Fruit fly (Drosophila melanogaster) whole organism, wandering third instar larva: ENCODE data around the gene CG11698.

Experiments used
- HLH106 ChIP-seq: fragments of 200-800 bp; optimal IDR thresholded peaks from 3 replicates; lab custom pipeline; 2019; ENCODE audit warnings: missing biosample characterization, mild to moderate bottlenecking, missing genetic modification characterization, moderate library complexity
- Hr83 ChIP-seq: fragments of 200-300 bp; sonication (Bioruptor generic); optimal IDR thresholded peaks from 2 replicates; lab custom pipeline; 2016; ENCODE audit warnings: missing biosample characterization, mild to moderate bottlenecking, missing genetic modification characterization, moderate library complexity; ENCODE audit not compliant: poor library complexity, severe bottlenecking
- Myc ChIP-seq: fragments of >200 bp; optimal IDR thresholded peaks from 2 replicates; lab custom pipeline; 2017
- brk ChIP-seq: fragments of 200-800 bp; sonication (Bioruptor generic); optimal IDR thresholded peaks from 2 replicates; lab custom pipeline; 2016; ENCODE audit warnings: missing biosample characterization, mild to moderate bottlenecking, missing genetic modification characterization
- ey ChIP-seq: fragments of 200-800 bp; sonication (Bioruptor generic); optimal IDR thresholded peaks from 2 replicates; lab custom pipeline; 2016; ENCODE audit warnings: missing biosample characterization, missing genetic modification characterization
- h ChIP-seq: fragments of 200-800 bp; sonication (Bioruptor generic); optimal IDR thresholded peaks from 3 replicates; lab custom pipeline; 2016; ENCODE audit warnings: missing biosample characterization, mild to moderate bottlenecking, missing genetic modification characterization
- lola ChIP-seq: fragments of >200 bp; optimal IDR thresholded peaks from 2 replicates; lab custom pipeline; 2017; ENCODE audit warnings: missing biosample characterization, missing genetic modification characterization
- rgr ChIP-seq: fragments of 200-800 bp; sonication (Bioruptor generic); optimal IDR thresholded peaks from 3 replicates; lab custom pipeline; 2016; ENCODE audit warnings: missing biosample characterization, mild to moderate bottlenecking, missing genetic modification characterization
- woc ChIP-seq: sonication (Bioruptor generic); optimal IDR thresholded peaks from 2 replicates; lab custom pipeline; 2016; ENCODE audit warnings: missing biosample characterization, mild to moderate bottlenecking, missing genetic modification characterization

- no peak for TF ChIP-seq ey (GFP tag; lab: Kevin White, UChicago)
- no peak for TF ChIP-seq Hr83 (GFP tag; lab: Kevin White, UChicago)
- no peak for TF ChIP-seq brk
- no peak for TF ChIP-seq woc
- TF ChIP-seq Myc (lab: Kevin White, UChicago): no peak
- no peak for TF ChIP-seq HLH106 (tag; lab: Kevin White, UChicago)
- TF ChIP-seq h: no peak
- no peak for TF ChIP-seq rgr (GFP tag; lab: Kevin White, UChicago)
- TF ChIP-seq lola (GFP tag; lab: Kevin White, UChicago): no peak
Observed at dm6 chr3R:8288790-8289189, 23.2 kb upstream of the CG11698 start.
